Worm (Caenorhabditis elegans): ENCODE measurements around the gene sahd-1.

The sahd-1 gene

DNA sequence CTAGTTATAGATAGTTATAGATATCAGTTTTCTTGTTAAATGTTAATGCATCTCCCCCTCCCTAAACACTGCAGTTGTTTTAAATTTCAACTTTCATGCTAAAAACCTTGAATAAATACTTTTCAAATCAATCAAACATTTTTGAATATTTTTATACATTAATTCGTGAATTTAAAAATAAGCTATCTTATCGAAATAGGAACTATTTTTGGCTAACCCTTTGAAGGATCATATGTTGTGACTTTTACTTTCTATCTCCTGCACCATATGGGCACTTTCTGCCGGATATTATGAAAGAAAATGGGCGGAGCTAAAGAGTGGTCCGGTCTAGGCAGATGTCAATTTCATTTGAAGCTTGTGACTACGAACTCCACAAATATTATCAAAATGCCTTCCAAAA is 7.9 kb upstream of the sahd-1 start, which contains the start of gene ZK177.11:
Gene ZK177.11, plus strand, starts transcription at position 301 of the 400 bp plus-strand sequence.
- TF ChIP-seq egl-5 (tag; optimal IDR thresholded peaks at IDR 0.05) (no peak), lsy-12 (tag; optimal IDR thresholded peaks at IDR 0.05) (no peak), lin-39 (tag; optimal IDR thresholded peaks at IDR 0.05) (no peak), nhr-77 (tag; optimal IDR thresholded peaks at IDR 0.05) (no peak), zag-1 (tag; optimal IDR thresholded peaks at IDR 0.05) (no peak), ceh-82 (tag; optimal IDR thresholded peaks at IDR 0.05) (no peak), ztf-4 (tag; optimal IDR thresholded peaks at IDR 0.05) (no peak), pqm-1 (tag; optimal IDR thresholded peaks at IDR 0.05) (no peak), nhr-23 (tag; optimal IDR thresholded peaks at IDR 0.05) (no peak), snpc-4 (tag; optimal IDR thresholded peaks at IDR 0.05) (no peak), lin-15B (tag; optimal IDR thresholded peaks at IDR 0.05) (no peak), ceh-28 (tag; optimal IDR thresholded peaks at IDR 0.05) (no peak), unc-62 (GFP tag; optimal IDR thresholded peaks at IDR 0.05) (no peak), ceh-9 (tag; optimal IDR thresholded peaks at IDR 0.05) (no peak), tbx-2 (tag; optimal IDR thresholded peaks at IDR 0.05) (no peak), hmg-11 (tag; optimal IDR thresholded peaks at IDR 0.05) (no peak), ceh-16 (tag; optimal IDR thresholded peaks at IDR 0.05) (no peak), elt-3 (tag; optimal IDR thresholded peaks at IDR 0.05) (no peak), unc-39 (tag; optimal IDR thresholded peaks at IDR 0.05) (no peak), nhr-237 (tag; optimal IDR thresholded peaks at IDR 0.05) (no peak)

DNA sequence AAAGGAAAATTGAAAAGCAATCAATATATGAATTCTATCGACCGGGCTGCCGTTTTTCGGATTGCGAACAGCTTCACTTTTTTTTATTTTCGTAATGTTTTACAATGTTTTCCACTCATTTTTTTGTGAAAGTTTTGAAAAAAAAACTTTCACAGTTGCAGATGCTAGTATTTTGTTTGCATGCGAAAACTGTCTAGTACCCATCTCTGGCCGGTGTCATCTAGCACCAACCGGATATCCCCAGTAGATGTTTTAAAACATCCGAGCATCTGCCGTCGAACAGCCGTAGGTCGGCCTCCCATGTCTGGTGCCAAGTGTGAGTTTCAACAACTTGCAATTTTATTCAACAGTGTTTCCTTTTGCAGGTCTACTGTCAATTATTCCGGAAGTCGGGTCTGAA is 6.7 kb upstream of the sahd-1 start, which contains the start of gene ZK177.12:
Gene ZK177.12, plus strand, starts transcription at position 301 of the 400 bp plus-strand sequence.
- no peak for TF ChIP-seq egl-5 (tag; optimal IDR thresholded peaks at IDR 0.05)
- no peak for TF ChIP-seq pqm-1 (tag; optimal IDR thresholded peaks at IDR 0.05)
- no peak for TF ChIP-seq aly-2 (tag; optimal IDR thresholded peaks at IDR 0.05)
- TF ChIP-seq eor-1 (tag; optimal IDR thresholded peaks at IDR 0.05) = no peak

DNA sequence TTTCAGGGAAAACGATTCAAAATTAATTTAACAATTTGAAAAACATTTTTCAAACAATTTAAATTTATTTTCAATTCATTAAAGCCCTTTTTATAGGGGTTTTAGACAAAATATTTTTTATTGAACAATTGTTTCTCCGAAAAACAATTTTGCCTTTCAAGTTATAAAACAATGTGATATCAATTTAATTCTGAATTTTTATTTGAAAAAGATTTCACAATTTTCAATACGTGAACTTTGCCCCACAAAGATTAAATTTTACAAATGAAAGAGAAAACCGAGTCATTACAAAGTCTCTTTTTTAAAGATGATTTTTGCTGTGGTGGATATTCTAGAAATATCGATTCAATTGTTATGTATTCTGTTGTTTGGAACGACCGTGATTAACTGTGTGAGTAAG is 4.2 kb upstream of the sahd-1 start, which contains the start of gene ZK177.2:
Gene ZK177.2, plus strand, starts transcription at position 301 of the 400 bp plus-strand sequence.
- TF ChIP-seq egl-5 (tag; optimal IDR thresholded peaks at IDR 0.05) (no peak), nhr-76 (tag; optimal IDR thresholded peaks at IDR 0.05) (no peak), nhr-23 (tag; optimal IDR thresholded peaks at IDR 0.05) (no peak), eor-1 (tag; optimal IDR thresholded peaks at IDR 0.05) (no peak), nhr-28 (tag; optimal IDR thresholded peaks at IDR 0.05) (no peak), elt-1 (tag; optimal IDR thresholded peaks at IDR 0.05) (no peak), aly-2 (tag; optimal IDR thresholded peaks at IDR 0.05) (no peak), jun-1 (tag; optimal IDR thresholded peaks at IDR 0.05) (no peak), ceh-82 (tag; optimal IDR thresholded peaks at IDR 0.05) (no peak), ceh-9 (tag; optimal IDR thresholded peaks at IDR 0.05) (no peak)

DNA sequence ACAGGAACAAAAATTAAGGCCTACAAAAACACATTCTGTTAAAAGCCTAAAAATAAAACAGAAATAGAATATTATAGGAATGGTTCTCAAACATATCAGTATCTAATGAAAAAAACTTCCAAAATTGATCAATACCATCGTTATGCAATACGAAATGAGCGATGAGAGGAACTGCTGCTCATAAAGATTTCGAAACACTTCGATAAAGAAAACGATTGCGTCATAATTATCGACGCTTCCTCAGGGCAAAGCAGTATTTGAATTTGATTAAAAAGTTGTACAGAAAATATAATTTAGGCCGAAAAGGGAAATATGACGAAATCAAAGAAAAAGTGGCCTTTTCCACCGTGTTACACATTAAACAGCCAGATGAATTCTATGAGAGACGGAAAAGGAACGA is 3.3 kb upstream of the sahd-1 start:
- TF ChIP-seq nfya-1 (tag; optimal IDR thresholded peaks at IDR 0.05; ENCODE audit: insufficient read depth) (no peak), aly-2 (tag; optimal IDR thresholded peaks at IDR 0.05) (no peak), snpc-4 (tag; optimal IDR thresholded peaks at IDR 0.05) (no peak), unc-62 (GFP tag; optimal IDR thresholded peaks at IDR 0.05) (no peak), daf-12 (tag; optimal IDR thresholded peaks at IDR 0.05) (no peak), fkh-10 (GFP tag; optimal IDR thresholded peaks at IDR 0.05) (no peak), ceh-82 (tag; optimal IDR thresholded peaks at IDR 0.05) (no peak), mdl-1 (tag; optimal IDR thresholded peaks at IDR 0.05) (no peak), ceh-9 (tag; optimal IDR thresholded peaks at IDR 0.05) (no peak), pha-4 (tag; optimal IDR thresholded peaks at IDR 0.05) (no peak), nhr-11 (tag; optimal IDR thresholded peaks at IDR 0.05) (no peak), nhr-28 (tag; optimal IDR thresholded peaks at IDR 0.05) (no peak), lin-39 (tag; optimal IDR thresholded peaks at IDR 0.05) (no peak), nhr-76 (tag; optimal IDR thresholded peaks at IDR 0.05) (no peak), skn-1 (tag; optimal IDR thresholded peaks at IDR 0.05) (no peak), ZK546.5 (tag; optimal IDR thresholded peaks at IDR 0.05) (no peak)

DNA sequence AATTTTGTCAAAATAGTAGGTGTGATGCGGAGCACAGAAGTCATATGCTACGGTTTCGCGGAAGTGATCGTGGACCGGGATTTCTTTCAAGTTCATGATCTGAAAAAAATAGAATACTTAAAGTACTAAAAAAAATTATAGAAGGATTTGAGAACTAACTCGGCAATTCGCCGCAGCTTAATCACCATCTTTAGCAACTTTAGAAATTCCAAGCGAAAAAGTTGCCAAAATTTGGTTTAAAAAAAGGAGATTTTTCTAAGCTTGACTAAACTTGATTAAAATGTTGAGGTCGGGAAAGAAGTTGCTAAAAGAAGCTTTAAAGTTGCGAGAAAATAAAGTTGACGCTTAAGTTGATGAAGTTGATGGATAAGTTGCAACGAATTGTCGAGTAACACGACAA is 2.9 kb upstream of the sahd-1 start, which contains the start of gene ZK177.9:
Gene ZK177.9, minus strand, starts transcription at position 101 of the 400 bp plus-strand sequence.
- TF ChIP-seq unc-62 (GFP tag; optimal IDR thresholded peaks at IDR 0.05) = no peak
- no peak for TF ChIP-seq hmg-11 (tag; optimal IDR thresholded peaks at IDR 0.05)
- no peak for TF ChIP-seq lin-15B (tag; optimal IDR thresholded peaks at IDR 0.05)
- TF ChIP-seq snpc-4 (tag; optimal IDR thresholded peaks at IDR 0.05) = no peak
- TF ChIP-seq skn-1 (tag; optimal IDR thresholded peaks at IDR 0.05) = no peak
- no peak for TF ChIP-seq lin-39 (tag; optimal IDR thresholded peaks at IDR 0.05)
- TF ChIP-seq ama-1 (optimal IDR thresholded peaks at IDR 0.05) = no peak
- no peak for TF ChIP-seq mdl-1 (tag; optimal IDR thresholded peaks at IDR 0.05)
- no peak for TF ChIP-seq unc-39 (tag; optimal IDR thresholded peaks at IDR 0.05)
- no peak for TF ChIP-seq fos-1 (tag; optimal IDR thresholded peaks at IDR 0.05)
- TF ChIP-seq ztf-11 (tag; optimal IDR thresholded peaks at IDR 0.05) = no peak
- no peak for TF ChIP-seq nhr-77 (tag; optimal IDR thresholded peaks at IDR 0.05)
- TF ChIP-seq egl-5 (tag; optimal IDR thresholded peaks at IDR 0.05) = no peak
- no peak for TF ChIP-seq zag-1 (tag; optimal IDR thresholded peaks at IDR 0.05)
- no peak for TF ChIP-seq nhr-23 (tag; optimal IDR thresholded peaks at IDR 0.05)
- TF ChIP-seq ceh-28 (tag; optimal IDR thresholded peaks at IDR 0.05) = no peak

Data from whole organism, L3 larva.